Fruit fly (Drosophila melanogaster): Measurements from ENCODE around the gene CG11977.

The CG11977 gene

DNA sequence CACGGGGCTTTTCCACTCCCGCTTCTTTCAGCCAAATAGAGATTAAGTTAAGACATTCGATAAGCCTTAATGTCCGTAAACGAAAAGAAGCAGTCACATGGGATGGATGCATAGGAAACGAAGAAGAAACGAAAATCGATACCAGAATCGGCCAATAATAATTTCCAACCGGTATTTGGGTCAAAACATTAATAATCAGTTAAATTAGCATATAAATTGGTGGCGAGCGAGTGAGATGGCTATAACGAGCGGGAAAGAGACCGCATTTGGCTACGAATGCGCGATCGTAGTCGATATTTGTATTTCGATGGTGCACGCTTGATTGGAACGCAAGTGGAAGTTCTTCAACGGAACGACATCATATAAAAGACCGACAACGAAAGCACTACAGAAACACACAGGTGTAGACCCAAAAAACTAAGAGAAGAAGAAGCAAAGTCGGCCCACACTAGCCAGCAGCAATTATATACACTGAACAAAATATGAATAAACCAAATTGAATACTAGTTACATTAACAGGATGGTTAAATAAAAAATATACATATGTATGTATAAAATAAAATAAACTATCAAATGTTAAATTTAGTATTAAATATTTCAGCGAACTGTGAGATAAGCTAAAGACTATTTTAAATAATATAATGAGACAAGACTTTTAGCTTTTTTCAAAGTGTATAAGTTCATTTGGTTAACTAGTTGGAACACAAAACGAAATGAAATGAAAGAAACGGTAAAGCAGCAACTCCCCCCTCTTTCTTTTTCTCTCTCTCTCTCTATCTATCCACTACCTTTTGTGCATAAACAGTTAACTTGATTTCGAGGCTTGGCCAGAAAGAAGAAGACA lies 42.8 kb upstream of the CG11977 start (continued):
- no peak for TF ChIP-seq CG12071 (GFP tag; optimal IDR thresholded peaks at IDR 0.05)
- no peak for TF ChIP-seq CG7786 (GFP tag; optimal IDR thresholded peaks at IDR 0.05)
- no peak for TF ChIP-seq usp (GFP tag; optimal IDR thresholded peaks at IDR 0.05)
- no peak for TF ChIP-seq en (GFP tag; optimal IDR thresholded peaks at IDR 0.05)
- TF ChIP-seq Xbp1 (GFP tag; optimal IDR thresholded peaks at IDR 0.05): peak; percentile 33
- peak; percentile 79 for TF ChIP-seq dmrt11E (tag; optimal IDR thresholded peaks at IDR 0.05)
- peak; percentile 77 for TF ChIP-seq CG14710 (tag; optimal IDR thresholded peaks at IDR 0.05)
- no peak for TF ChIP-seq CG42726 (GFP tag; IDR thresholded peaks at IDR 0.05; ENCODE audit: partially characterized antibody)
- TF ChIP-seq D19A (tag; optimal IDR thresholded peaks at IDR 0.05): peak; percentile 81
- no peak for TF ChIP-seq CG13775 (GFP tag; optimal IDR thresholded peaks at IDR 0.05)
- TF ChIP-seq CG17328 (GFP tag; IDR thresholded peaks at IDR 0.05): peak; percentile 46; the same call in 1 of the 2 replicates
- TF ChIP-seq Rx (GFP tag; IDR thresholded peaks at IDR 0.05): no peak
- TF ChIP-seq otp (GFP tag; IDR thresholded peaks at IDR 0.05): no peak
- TF ChIP-seq CG10366 (GFP tag; IDR thresholded peaks at IDR 0.05): no peak
- TF ChIP-seq CG11695 (GFP tag; IDR thresholded peaks at IDR 0.05): 0 out of 3 replicates have a peak, but pooled peaks have one; percentile 42
- TF ChIP-seq CG8290 (GFP tag; optimal IDR thresholded peaks at IDR 0.05): no peak
- no peak for TF ChIP-seq CG8290 (tag; optimal IDR thresholded peaks at IDR 0.05)
- TF ChIP-seq CG14860 (GFP tag; IDR thresholded peaks at IDR 0.05; ENCODE audit: partially characterized antibody): no peak
- no peak for TF ChIP-seq CG11456 (GFP tag; IDR thresholded peaks at IDR 0.05)
- TF ChIP-seq CG9797 (GFP tag; optimal IDR thresholded peaks at IDR 0.05): no peak
- no peak for TF ChIP-seq chn (GFP tag; optimal IDR thresholded peaks at IDR 0.05)
- no peak for TF ChIP-seq CG7372 (GFP tag; IDR thresholded peaks at IDR 0.05)
- TF ChIP-seq slp2 (GFP tag; optimal IDR thresholded peaks at IDR 0.05): no peak
- no peak for TF ChIP-seq CTCF (GFP tag; optimal IDR thresholded peaks at IDR 0.05)
- no peak for TF ChIP-seq CG14965 (GFP tag; optimal IDR thresholded peaks at IDR 0.05; ENCODE audit: borderline replicate concordance)
- no peak for TF ChIP-seq Hey (tag; optimal IDR thresholded peaks at IDR 0.05)
- TF ChIP-seq CG12659 (GFP tag; optimal IDR thresholded peaks at IDR 0.05): peak; percentile 45
- no peak for TF ChIP-seq mirr (GFP tag; optimal IDR thresholded peaks at IDR 0.05)
- no peak for TF ChIP-seq Eip74EF (GFP tag; optimal IDR thresholded peaks at IDR 0.05)
- no peak for TF ChIP-seq tll (GFP tag; optimal IDR thresholded peaks at IDR 0.05)
- TF ChIP-seq CG10209 (GFP tag; optimal IDR thresholded peaks at IDR 0.05): peak; percentile 41
- peak; percentile 69 for TF ChIP-seq ttk (GFP tag; IDR thresholded peaks at IDR 0.05)
- TF ChIP-seq btn (GFP tag; optimal IDR thresholded peaks at IDR 0.05): no peak
- TF ChIP-seq toy (GFP tag; IDR thresholded peaks at IDR 0.05): no peak
- TF ChIP-seq gfzf (GFP tag; optimal IDR thresholded peaks at IDR 0.05): no peak
- TF ChIP-seq CG30403 (GFP tag; optimal IDR thresholded peaks at IDR 0.05): peak; percentile 45
- peak; percentile 39 for TF ChIP-seq croc (GFP tag; conservative IDR thresholded peaks at IDR 0.05)
- no peak for TF ChIP-seq crp (GFP tag; optimal IDR thresholded peaks at IDR 0.05)
- no peak for TF ChIP-seq CG11247 (GFP tag; IDR thresholded peaks at IDR 0.05)
- peak in 1 of 2 experiments; percentile 83 for TF ChIP-seq bsh (GFP tag; optimal IDR thresholded peaks at IDR 0.05)
- TF ChIP-seq zf30C (GFP tag; optimal IDR thresholded peaks at IDR 0.05): peak; percentile 50
- TF ChIP-seq CG13424 (tag; optimal IDR thresholded peaks at IDR 0.05): peak; percentile 77
- TF ChIP-seq Dad (GFP tag; optimal IDR thresholded peaks at IDR 0.05): no peak
- no peak for TF ChIP-seq jumu (GFP tag; optimal IDR thresholded peaks at IDR 0.05)
- TF ChIP-seq CG2889 (GFP tag; IDR thresholded peaks at IDR 0.05): no peak
- no peak for TF ChIP-seq CG1233 (GFP tag; optimal IDR thresholded peaks at IDR 0.05)
- TF ChIP-seq Deaf1 (tag; optimal IDR thresholded peaks at IDR 0.05): no peak
- TF ChIP-seq CG2116 (GFP tag; optimal IDR thresholded peaks at IDR 0.05): no peak
- TF ChIP-seq hth (optimal IDR thresholded peaks at IDR 0.05): no peak
- no peak for TF ChIP-seq ac (GFP tag; optimal IDR thresholded peaks at IDR 0.05)
